Worm (Caenorhabditis elegans): ENCODE results near the gene ZC373.5.

DNA sequence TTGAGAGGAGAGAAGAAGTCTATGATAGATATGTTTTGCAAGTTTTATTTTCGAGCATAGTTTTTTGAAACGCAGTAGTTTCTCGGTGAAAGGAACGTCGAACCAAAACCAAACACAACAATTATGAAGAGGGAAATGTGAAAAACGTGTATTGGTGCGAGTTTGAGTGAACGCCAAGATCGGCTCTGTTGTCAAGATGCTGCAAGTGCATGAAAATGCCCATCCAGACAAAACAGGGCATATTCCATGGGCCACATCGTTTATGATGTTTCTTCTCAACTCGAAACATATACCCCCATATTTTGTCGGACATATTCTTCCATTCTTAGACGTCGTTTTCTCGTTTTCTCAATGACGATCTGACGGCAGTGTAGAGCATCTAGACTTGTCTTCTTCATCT, 48.8 kb upstream of the ZC373.5 start:
- no peak for TF ChIP-seq lin-11 (tag; optimal IDR thresholded peaks at IDR 0.05)
- no peak for TF ChIP-seq hlh-15 (tag; optimal IDR thresholded peaks at IDR 0.05)
- no peak for TF ChIP-seq pha-4 (tag; optimal IDR thresholded peaks at IDR 0.05)
- no peak for TF ChIP-seq zip-5 (tag; optimal IDR thresholded peaks at IDR 0.05)

Data from whole organism, late embryonic.